Fruit fly (Drosophila melanogaster): Measurements from ENCODE around the gene RpL7-like.

The RpL7-like gene

dm6 chr2L:12021193-12021592 is 34.9 kb upstream of the RpL7-like start (continued):
- TF ChIP-seq inv (GFP tag; IDR thresholded peaks at IDR 0.05; ENCODE audit: partially characterized antibody) = no peak
- TF ChIP-seq pfk (GFP tag; optimal IDR thresholded peaks at IDR 0.05) = peak; percentile 20
- no peak for TF ChIP-seq Optix (GFP tag; IDR thresholded peaks at IDR 0.05)
- TF ChIP-seq nom (GFP tag; optimal IDR thresholded peaks at IDR 0.05) = no peak
- no peak for TF ChIP-seq ken (GFP tag; IDR thresholded peaks at IDR 0.05)
- TF ChIP-seq CG2889 (GFP tag; IDR thresholded peaks at IDR 0.05) = no peak
- TF ChIP-seq insv (GFP tag; optimal IDR thresholded peaks at IDR 0.05) = peak in 1 of 2 experiments; percentile 53
- TF ChIP-seq BEAF-32 (GFP tag; optimal IDR thresholded peaks at IDR 0.05) = no peak
- no peak for TF ChIP-seq hb (GFP tag; IDR thresholded peaks at IDR 0.05; ENCODE audit: partially characterized antibody)
- no peak for TF ChIP-seq Nf-YC (tag; optimal IDR thresholded peaks at IDR 0.05)
- TF ChIP-seq Dip2 (GFP tag; IDR thresholded peaks at IDR 0.05) = no peak
- TF ChIP-seq Ssrp (tag; optimal IDR thresholded peaks at IDR 0.05) = no peak
- no peak for TF ChIP-seq CHES-1-like (GFP tag; optimal IDR thresholded peaks at IDR 0.05)
- TF ChIP-seq nau (GFP tag; optimal IDR thresholded peaks at IDR 0.05) = no peak
- TF ChIP-seq vvl (GFP tag; IDR thresholded peaks at IDR 0.05) = peak; percentile 45
- TF ChIP-seq hth (optimal IDR thresholded peaks at IDR 0.05) = no peak
- no peak for TF ChIP-seq Hmx (GFP tag; optimal IDR thresholded peaks at IDR 0.05)
- TF ChIP-seq CG4404 (GFP tag; IDR thresholded peaks at IDR 0.05) = no peak
- no peak for TF ChIP-seq tll (GFP tag; optimal IDR thresholded peaks at IDR 0.05)
- TF ChIP-seq CG3163 (GFP tag; optimal IDR thresholded peaks at IDR 0.05) = no peak
- peak; percentile 9 for TF ChIP-seq CG9609 (GFP tag; optimal IDR thresholded peaks at IDR 0.05)
- peak; percentile 73 for TF ChIP-seq CG12071 (GFP tag; optimal IDR thresholded peaks at IDR 0.05)
- TF ChIP-seq lov (optimal IDR thresholded peaks at IDR 0.05) = no peak
- TF ChIP-seq lov (GFP tag; IDR thresholded peaks at IDR 0.05) = no peak
- TF ChIP-seq Dbx (GFP tag; IDR thresholded peaks at IDR 0.05) = peak; percentile 58; the same call in 1 of the 3 replicates
- TF ChIP-seq ftz-f1 (GFP tag; optimal IDR thresholded peaks at IDR 0.05) = no peak
- TF ChIP-seq NC2β (GFP tag; optimal IDR thresholded peaks at IDR 0.05) = peak; percentile 52
- TF ChIP-seq CG17328 (GFP tag; IDR thresholded peaks at IDR 0.05) = peak; percentile 61
- peak; percentile 75 for TF ChIP-seq CG7556 (GFP tag; optimal IDR thresholded peaks at IDR 0.05)
- peak; percentile 68 for TF ChIP-seq Dek (tag; optimal IDR thresholded peaks at IDR 0.05)
- no peak for TF ChIP-seq pnt (GFP tag; optimal IDR thresholded peaks at IDR 0.05)
- TF ChIP-seq sima (GFP tag; optimal IDR thresholded peaks at IDR 0.05) = no peak
- no peak for TF ChIP-seq CG1024 (GFP tag; IDR thresholded peaks at IDR 0.05)
- TF ChIP-seq zen (tag; optimal IDR thresholded peaks at IDR 0.05) = no peak
- TF ChIP-seq CG31224 (GFP tag; IDR thresholded peaks at IDR 0.05) = no peak
- TF ChIP-seq ac (GFP tag; optimal IDR thresholded peaks at IDR 0.05) = peak; percentile 8
- no peak for TF ChIP-seq CkIIα-i1 (GFP tag; IDR thresholded peaks at IDR 0.05)
- TF ChIP-seq CG31388 (GFP tag; optimal IDR thresholded peaks at IDR 0.05) = no peak
- TF ChIP-seq CG8924 (tag; optimal IDR thresholded peaks at IDR 0.05) = peak; percentile 59
- peak; percentile 60; the same call in 1 of the 2 replicates for TF ChIP-seq CG14014 (GFP tag; IDR thresholded peaks at IDR 0.05)
- TF ChIP-seq br (optimal IDR thresholded peaks at IDR 0.05) = no peak
- TF ChIP-seq PHDP (tag; optimal IDR thresholded peaks at IDR 0.05) = peak; percentile 91
- TF ChIP-seq ATbp (GFP tag; optimal IDR thresholded peaks at IDR 0.05) = peak; percentile 93
- no peak for TF ChIP-seq nmo (GFP tag; optimal IDR thresholded peaks at IDR 0.05)
- TF ChIP-seq CG11085 (GFP tag; IDR thresholded peaks at IDR 0.05) = no peak
- TF ChIP-seq Bgb (GFP tag; IDR thresholded peaks at IDR 0.05; ENCODE audit: partially characterized antibody) = no peak
- no peak for TF ChIP-seq CG42726 (GFP tag; IDR thresholded peaks at IDR 0.05; ENCODE audit: partially characterized antibody)
- TF ChIP-seq Rx (GFP tag; IDR thresholded peaks at IDR 0.05) = no peak
- peak; percentile 48 for TF ChIP-seq CG6854 (GFP tag; optimal IDR thresholded peaks at IDR 0.05)
- TF ChIP-seq CG4424 (GFP tag; optimal IDR thresholded peaks at IDR 0.05) = no peak
- TF ChIP-seq Lpt (GFP tag; optimal IDR thresholded peaks at IDR 0.05) = no peak
- no peak for TF ChIP-seq Dll (GFP tag; IDR thresholded peaks at IDR 0.05; ENCODE audit: partially characterized antibody)

Data from whole organism, embryonic.